Worm (Caenorhabditis elegans) whole organism, late embryonic: ENCODE data around the gene best-16.

ENCODE experiments used
- C08G9.2 ChIP-seq: sonication (generic microtip); optimal IDR thresholded peaks from 2 replicates; lab custom pipeline; 2016; ENCODE audit warnings: mild to moderate bottlenecking, missing genetic modification characterization, moderate library complexity, missing compliant biosample characterization
- F13H6.1 ChIP-seq: sonication (generic microtip); optimal IDR thresholded peaks from 2 replicates; lab custom pipeline; 2016; ENCODE audit warnings: missing genetic modification characterization, missing compliant biosample characterization
- K09A11.1 ChIP-seq: sonication (generic microtip); optimal IDR thresholded peaks from 2 replicates; lab custom pipeline; 2017; ENCODE audit warnings: antibody characterized with exemption, mild to moderate bottlenecking, missing genetic modification characterization, missing compliant biosample characterization; ENCODE audit not compliant: insufficient read depth
- ceh-18 ChIP-seq: sonication (generic microtip); optimal IDR thresholded peaks from 2 replicates; lab custom pipeline; 2016; ENCODE audit warnings: missing genetic modification characterization, missing compliant biosample characterization
- ceh-24 ChIP-seq: sonication (generic microtip); optimal IDR thresholded peaks from 2 replicates; lab custom pipeline; 2016; ENCODE audit warnings: mild to moderate bottlenecking, missing genetic modification characterization, missing compliant biosample characterization
- ceh-31 ChIP-seq: sonication (generic microtip); optimal IDR thresholded peaks from 2 replicates; lab custom pipeline; 2016; ENCODE audit warnings: missing genetic modification characterization, missing compliant biosample characterization
- ceh-48 ChIP-seq: sonication (generic microtip); optimal IDR thresholded peaks from 2 replicates; lab custom pipeline; 2016; ENCODE audit warnings: missing genetic modification characterization, inconsistent platforms, missing compliant biosample characterization
- ceh-9 ChIP-seq: sonication (generic microtip); optimal IDR thresholded peaks from 2 replicates; lab custom pipeline; 2016; ENCODE audit warnings: mild to moderate bottlenecking, missing genetic modification characterization, inconsistent platforms, missing compliant biosample characterization
- dmd-4 ChIP-seq: sonication (generic microtip); optimal IDR thresholded peaks from 2 replicates; lab custom pipeline; 2016; ENCODE audit warnings: borderline replicate concordance, missing genetic modification characterization, missing compliant biosample characterization
- elt-2 ChIP-seq: sonication (generic microtip); optimal IDR thresholded peaks from 2 replicates; lab custom pipeline; 2016; ENCODE audit warnings: missing genetic modification reagents, missing genetic modification characterization, missing compliant biosample characterization
- fkh-10 ChIP-seq: fragments of 150-350 bp; optimal IDR thresholded peaks from 2 replicates; lab custom pipeline; 2014; ENCODE audit warnings: missing biosample characterization, missing genetic modification reagents, missing genetic modification characterization
- hlh-13 ChIP-seq: fragments of 200-800 bp; sonication (Bioruptor generic); optimal IDR thresholded peaks from 2 replicates; lab custom pipeline; 2018; ENCODE audit warnings: mild to moderate bottlenecking, missing genetic modification characterization, missing compliant biosample characterization
- hlh-15 ChIP-seq: sonication (generic microtip); optimal IDR thresholded peaks from 2 replicates; lab custom pipeline; 2016; ENCODE audit warnings: missing genetic modification characterization, missing compliant biosample characterization
- hlh-30 ChIP-seq: sonication (generic microtip); optimal IDR thresholded peaks from 2 replicates; lab custom pipeline; 2017; ENCODE audit warnings: antibody characterized with exemption, missing genetic modification characterization, missing compliant biosample characterization; ENCODE audit not compliant: insufficient read depth
- hlh-6 ChIP-seq: sonication (generic microtip); optimal IDR thresholded peaks from 2 replicates; lab custom pipeline; 2016; ENCODE audit warnings: missing genotype, missing genetic modification characterization, missing compliant biosample characterization
- hlh-8 ChIP-seq: sonication (generic microtip); optimal IDR thresholded peaks from 2 replicates; lab custom pipeline; 2016; ENCODE audit warnings: missing genotype, missing genetic modification characterization, missing compliant biosample characterization
- lim-6 ChIP-seq: sonication (generic microtip); optimal IDR thresholded peaks from 2 replicates; lab custom pipeline; 2016; ENCODE audit warnings: missing genetic modification characterization, missing compliant biosample characterization
- mec-3 ChIP-seq: sonication (generic microtip); optimal IDR thresholded peaks from 2 replicates; lab custom pipeline; 2016; ENCODE audit warnings: borderline replicate concordance, missing genetic modification characterization, missing compliant biosample characterization
- nhr-11 ChIP-seq: fragments of 150-350 bp; optimal IDR thresholded peaks from 2 replicates; lab custom pipeline; 2014; ENCODE audit warnings: missing biosample characterization, missing genetic modification characterization
- pag-3 ChIP-seq: sonication (generic microtip); optimal IDR thresholded peaks from 2 replicates; lab custom pipeline; 2016; ENCODE audit warnings: missing compliant biosample characterization, missing genetic modification characterization, borderline replicate concordance
- pax-1 ChIP-seq: fragments of 150-350 bp; optimal IDR thresholded peaks from 2 replicates; lab custom pipeline; 2014; ENCODE audit warnings: missing biosample characterization, missing genetic modification characterization
- pha-2 ChIP-seq: sonication (generic microtip); optimal IDR thresholded peaks from 2 replicates; lab custom pipeline; 2017; ENCODE audit warnings: mild to moderate bottlenecking, missing genetic modification characterization, missing compliant biosample characterization
- sox-4 ChIP-seq: sonication (generic microtip); optimal IDR thresholded peaks from 2 replicates; lab custom pipeline; 2017; ENCODE audit warnings: mild to moderate bottlenecking, missing genetic modification characterization, inconsistent platforms, missing compliant biosample characterization
- tbx-2 ChIP-seq: sonication (generic microtip); optimal IDR thresholded peaks from 2 replicates; lab custom pipeline; 2016; ENCODE audit warnings: missing genetic modification characterization, missing compliant biosample characterization
- unc-3 ChIP-seq, 2 experiments: fragments of 200-800 bp in 1 of 2; sonication (Bioruptor generic) in 1 of 2; sonication (generic microtip) in 1 of 2; conservative IDR thresholded peaks in 1 of 2; optimal IDR thresholded peaks in 1 of 2; 2 replicates each; pipeline versions ENCODE4 v1.3.6 to Lab custom; 2016 to 2022; ENCODE audit warnings: missing compliant biosample characterization in 2 of 2, missing genetic modification characterization in 2 of 2, missing genetic modification reagents in 1 of 2
- unc-42 ChIP-seq: sonication (generic microtip); optimal IDR thresholded peaks from 2 replicates; lab custom pipeline; 2016; ENCODE audit warnings: missing genotype, missing genetic modification characterization, missing compliant biosample characterization
- unc-55 ChIP-seq: sonication (generic microtip); optimal IDR thresholded peaks from 2 replicates; lab custom pipeline; 2017; ENCODE audit warnings: missing biosample characterization, missing genetic modification reagents, missing genetic modification characterization
- unc-86 ChIP-seq: sonication (generic microtip); optimal IDR thresholded peaks from 2 replicates; lab custom pipeline; 2016; ENCODE audit warnings: missing genetic modification characterization, missing compliant biosample characterization
- zip-5 ChIP-seq: sonication (generic microtip); optimal IDR thresholded peaks from 2 replicates; lab custom pipeline; 2016; ENCODE audit warnings: missing genetic modification characterization, missing compliant biosample characterization

The best-16 gene

DNA sequence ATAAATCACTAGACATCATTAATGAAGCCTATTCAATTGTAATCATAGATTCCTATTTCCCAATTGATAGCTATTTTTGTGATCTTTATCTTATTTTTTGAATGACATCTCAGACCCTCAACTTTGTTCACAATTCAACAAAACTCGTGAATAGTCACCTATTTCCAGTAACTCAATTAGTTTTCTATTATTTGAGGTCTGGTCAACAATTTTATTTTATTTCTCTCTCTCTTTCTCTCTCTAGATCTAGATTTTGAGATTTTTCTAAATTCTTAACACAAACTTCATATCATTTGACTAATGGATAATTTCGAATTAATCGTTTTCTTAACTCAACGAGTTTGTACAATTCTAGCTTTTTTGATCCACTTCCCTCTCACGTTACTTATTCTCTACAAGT, 22.1 kb downstream of the best-16 start, which contains the start of gene str-1:
str-1 (plus strand) TSS at position 301 of the 400 bp plus-strand sequence.
- TF ChIP-seq hlh-15: no peak
- TF ChIP-seq elt-2 (tag; lab: Kevin White, UChicago): no peak
- TF ChIP-seq unc-86 (tag; lab: Kevin White, UChicago): no peak

DNA sequence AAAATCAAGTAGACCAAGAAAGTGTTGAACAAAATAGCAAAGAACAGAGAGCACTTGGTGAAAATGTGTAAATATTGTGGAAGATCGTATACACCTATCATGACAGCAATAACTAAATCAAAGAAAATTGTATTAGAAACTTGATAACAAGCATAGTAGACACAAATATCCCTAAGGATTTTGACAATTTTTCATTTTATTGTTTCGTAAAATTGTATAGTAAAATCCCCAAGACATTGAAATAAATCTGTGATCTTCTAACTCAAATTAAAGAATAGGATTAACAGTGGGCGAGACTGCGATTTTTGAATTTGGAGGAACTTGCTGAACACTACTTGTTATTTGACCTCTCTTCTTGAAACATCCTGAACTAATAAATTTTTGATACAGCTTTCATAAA, 24.4 kb downstream of the best-16 start, which contains the start of gene str-220:
str-220 (minus strand) TSS at position 101 of the 400 bp plus-strand sequence.
- no peak for TF ChIP-seq lim-6 (tag; lab: Kevin White, UChicago)
- no peak for TF ChIP-seq unc-3 (GFP tag; conservative IDR thresholded peaks at IDR 0.05; lab: Robert Waterston, UW)
- no peak for TF ChIP-seq unc-3 (tag; optimal IDR thresholded peaks at IDR 0.05; lab: Kevin White, UChicago)
- TF ChIP-seq hlh-13 (GFP tag; lab: Kevin White, UChicago): no peak
- no peak for TF ChIP-seq ceh-9 (tag; lab: Kevin White, UChicago)
- TF ChIP-seq ceh-18 (tag; lab: Kevin White, UChicago): no peak
- no peak for TF ChIP-seq pha-2 (tag; lab: Kevin White, UChicago)
- no peak for TF ChIP-seq tbx-2 (tag; lab: Kevin White, UChicago)
- TF ChIP-seq dmd-4: no peak
- no peak for TF ChIP-seq zip-5 (tag; lab: Kevin White, UChicago)
- TF ChIP-seq unc-42 (tag; lab: Kevin White, UChicago): no peak
- TF ChIP-seq unc-55 (GFP tag; lab: Kevin White, UChicago): no peak
- no peak for TF ChIP-seq hlh-8 (tag; lab: Kevin White, UChicago)
- TF ChIP-seq pag-3 (tag; lab: Kevin White, UChicago): no peak
- no peak for TF ChIP-seq C08G9.2 (tag; lab: Kevin White, UChicago)
- TF ChIP-seq ceh-24 (tag; lab: Kevin White, UChicago): no peak
- no peak for TF ChIP-seq fkh-10 (GFP tag; lab: Kevin White, UChicago)

DNA sequence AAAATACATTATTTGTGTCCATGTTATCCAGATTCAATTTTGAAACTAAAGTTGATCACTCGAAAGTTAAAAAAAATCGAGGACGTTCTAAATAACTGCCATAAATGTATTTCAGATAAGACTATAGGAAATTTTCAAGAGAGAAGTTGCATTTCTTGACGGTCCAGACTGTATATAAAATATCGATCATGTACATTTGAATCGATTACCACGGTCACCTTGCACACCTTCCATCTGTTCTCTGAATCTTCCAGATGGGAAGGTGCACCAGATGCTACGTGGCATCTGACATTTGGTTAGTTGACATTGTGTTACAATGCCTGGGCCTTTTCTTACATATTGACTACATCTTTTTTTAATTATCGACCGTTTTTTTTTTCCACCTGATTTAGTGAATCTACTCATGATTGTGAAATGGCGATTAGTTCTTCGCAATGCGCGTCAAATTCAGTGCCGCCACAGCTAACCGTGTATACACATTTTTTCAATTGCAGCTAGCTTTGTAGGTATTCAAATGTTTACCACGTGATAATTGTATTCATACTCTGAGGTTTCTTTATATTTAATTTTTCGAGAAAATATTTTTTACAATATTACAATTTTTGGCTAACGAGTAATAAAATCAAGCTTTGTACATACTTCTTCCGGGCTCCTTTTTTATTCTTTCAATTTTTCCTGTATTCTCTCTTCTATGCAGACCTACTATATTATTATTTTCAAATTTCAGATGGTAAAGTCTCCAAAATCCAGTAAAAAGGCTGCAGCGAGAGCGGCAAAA, 27.5 kb downstream of the best-16 start, which contains the start of gene skr-16:
skr-16 (plus strand) TSS at position 728 of the 778 bp plus-strand sequence.
- TF ChIP-seq mec-3 (tag; lab: Kevin White, UChicago) (no peak), hlh-30 (tag; lab: Kevin White, UChicago) (peak; percentile 45)

DNA sequence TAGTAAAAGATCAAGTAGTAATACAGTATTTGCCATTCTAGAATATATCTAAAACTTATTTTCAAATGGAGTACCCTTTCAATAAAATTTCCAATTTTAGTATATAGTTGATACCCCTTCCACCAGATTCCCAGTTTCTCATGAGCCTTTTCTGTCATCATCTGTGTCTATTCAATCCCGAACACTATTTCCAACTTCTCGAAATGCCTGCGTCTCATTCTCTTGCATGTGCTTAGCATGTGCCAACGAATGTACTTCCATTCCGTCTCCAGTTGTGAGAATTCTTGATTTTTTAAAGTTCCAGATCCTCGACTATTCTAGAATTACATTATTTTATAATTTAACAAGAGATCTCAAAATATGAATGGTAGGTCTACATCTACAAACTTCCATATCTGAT, 29.1 kb downstream of the best-16 start, which contains the start of gene C42D4.18:
C42D4.18 (plus strand) TSS at position 231 of the 400 bp plus-strand sequence.
- TF ChIP-seq mec-3 (tag; lab: Kevin White, UChicago) (no peak), nhr-11 (no peak), hlh-30 (tag; lab: Kevin White, UChicago) (peak; percentile 4)

DNA sequence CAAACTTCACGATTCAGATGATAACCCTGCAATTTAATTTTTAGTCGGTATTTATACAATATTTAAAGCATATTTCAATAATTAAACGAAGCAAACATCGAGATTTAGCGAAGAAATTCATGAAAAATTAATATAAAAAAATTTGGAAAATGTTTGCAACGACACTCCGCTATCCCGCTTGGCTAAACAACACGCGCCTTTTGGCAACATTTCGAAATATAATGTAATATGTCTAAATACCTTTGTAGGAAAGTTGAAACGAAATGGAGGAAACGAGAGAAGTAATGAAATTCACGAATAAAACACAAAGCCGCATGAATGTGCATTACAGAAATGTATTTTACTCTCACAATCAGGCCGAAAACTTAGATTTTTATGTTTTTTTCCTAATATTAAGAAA, 29.9 kb downstream of the best-16 start, which contains the start of gene rpc-1:
rpc-1 (minus strand) TSS at position 26 of the 400 bp plus-strand sequence.
- TF ChIP-seq hlh-8 (tag; lab: Kevin White, UChicago) (no peak), pag-3 (tag; lab: Kevin White, UChicago) (no peak), elt-2 (tag; lab: Kevin White, UChicago) (no peak), K09A11.1 (tag; lab: Kevin White, UChicago) (no peak), ceh-31 (tag; lab: Kevin White, UChicago) (no peak), tbx-2 (tag; lab: Kevin White, UChicago) (no peak), hlh-13 (GFP tag; lab: Kevin White, UChicago) (no peak), hlh-6 (tag; lab: Kevin White, UChicago) (no peak), pax-1 (tag; lab: Kevin White, UChicago) (no peak), F13H6.1 (no peak), sox-4 (no peak), ceh-48 (tag; lab: Kevin White, UChicago) (no peak)
